Worm (Caenorhabditis elegans): ENCODE measurements around the gene F43H9.4.

Gene F43H9.4

DNA sequence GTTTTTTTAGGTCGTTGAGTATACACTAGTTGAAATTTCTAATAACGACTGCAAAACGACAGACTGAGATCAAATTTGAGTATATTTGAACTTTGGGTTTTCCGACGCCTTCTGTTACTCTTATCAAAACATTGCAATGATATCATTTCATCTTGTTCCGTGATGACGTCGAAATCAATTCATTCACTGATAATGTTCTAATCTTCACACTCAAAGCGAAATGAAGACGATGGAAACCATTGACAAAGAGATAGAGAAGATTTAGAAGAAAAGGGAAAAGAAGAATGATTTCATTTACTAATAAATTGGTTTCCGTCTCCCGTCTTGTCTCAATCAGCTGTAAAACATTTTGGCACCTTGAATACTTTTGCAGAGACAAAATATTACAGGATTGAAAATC is 46.7 kb downstream of the F43H9.4 start:
- TF ChIP-seq sma-3 (GFP tag; optimal IDR thresholded peaks at IDR 0.05) (peak; percentile 14), blmp-1 (tag; optimal IDR thresholded peaks at IDR 0.05; ENCODE audit: insufficient read depth) (peak; percentile 71), lin-13 (GFP tag; optimal IDR thresholded peaks at IDR 0.05) (no peak), ztf-4 (tag; optimal IDR thresholded peaks at IDR 0.05) (no peak), sma-9 (GFP tag; optimal IDR thresholded peaks at IDR 0.05) (peak; percentile 85), sma-9 (tag; optimal IDR thresholded peaks at IDR 0.05) (no peak), nhr-10 (tag; optimal IDR thresholded peaks at IDR 0.05) (no peak), fos-1 (tag; optimal IDR thresholded peaks at IDR 0.05) (peak; percentile 30), aly-2 (tag; optimal IDR thresholded peaks at IDR 0.05) (no peak), nhr-12 (tag; optimal IDR thresholded peaks at IDR 0.05) (no peak), C34F6.9 (tag; optimal IDR thresholded peaks at IDR 0.05) (no peak), lin-39 (tag; optimal IDR thresholded peaks at IDR 0.05) (no peak), nhr-21 (tag; optimal IDR thresholded peaks at IDR 0.05) (peak; percentile 48), nhr-25 (tag; optimal IDR thresholded peaks at IDR 0.05) (no peak), ama-1 (optimal IDR thresholded peaks at IDR 0.05) (no peak)

DNA sequence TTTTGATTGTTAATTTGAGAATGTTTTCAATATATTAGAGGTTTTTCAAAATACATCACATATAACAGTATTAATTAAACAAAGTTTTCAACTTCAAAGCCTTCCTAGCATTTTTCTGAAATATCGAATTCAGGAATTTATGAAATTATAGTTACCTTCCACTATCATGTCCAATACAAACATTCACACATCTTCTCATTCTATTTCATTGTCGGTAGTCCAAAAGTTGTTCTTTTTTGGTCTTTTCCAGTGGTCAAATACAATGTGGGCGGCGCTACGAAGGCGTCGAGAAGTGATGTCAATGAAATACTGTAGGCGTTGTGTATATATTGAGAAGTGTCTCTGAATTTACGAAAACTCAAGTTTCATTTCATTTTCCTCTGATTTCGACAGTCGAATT is 49.2 kb downstream of the F43H9.4 start, which contains the start of gene catp-3:
Gene catp-3 (plus strand): TSS at position 301 of the 400 bp plus-strand sequence.
- TF ChIP-seq crh-2 (tag; optimal IDR thresholded peaks at IDR 0.05) (no peak), ZK546.5 (tag; optimal IDR thresholded peaks at IDR 0.05) (no peak), ztf-11 (tag; optimal IDR thresholded peaks at IDR 0.05) (no peak), nhr-25 (tag; optimal IDR thresholded peaks at IDR 0.05) (no peak), lin-11 (tag; optimal IDR thresholded peaks at IDR 0.05) (no peak), sem-4 (tag; optimal IDR thresholded peaks at IDR 0.05) (no peak), gmeb-1 (tag; optimal IDR thresholded peaks at IDR 0.05) (no peak), egl-27 (tag; optimal IDR thresholded peaks at IDR 0.05) (no peak), F13H6.1 (tag; optimal IDR thresholded peaks at IDR 0.05) (no peak), dmd-4 (tag; optimal IDR thresholded peaks at IDR 0.05) (no peak), fos-1 (tag; optimal IDR thresholded peaks at IDR 0.05) (no peak), C34F6.9 (tag; optimal IDR thresholded peaks at IDR 0.05) (no peak), Y55F3AM.14 (GFP tag; optimal IDR thresholded peaks at IDR 0.05) (no peak), lsy-2 (tag; optimal IDR thresholded peaks at IDR 0.05) (no peak), lin-13 (GFP tag; optimal IDR thresholded peaks at IDR 0.05) (no peak), alr-1 (tag; optimal IDR thresholded peaks at IDR 0.05) (no peak)
